Fruit fly (Drosophila melanogaster) S2 (cell line): Measurements from ENCODE around the gene RhoGEF3.

Experiments
- CG8478 ChIP-seq: fragments of >200 bp; optimal IDR thresholded peaks from 2 replicates; lab custom pipeline; 2018
- CTCF ChIP-seq, 2 experiments: fragments of >200 bp; optimal IDR thresholded peaks; 2 replicates each; lab custom pipeline; 2018

DNA sequence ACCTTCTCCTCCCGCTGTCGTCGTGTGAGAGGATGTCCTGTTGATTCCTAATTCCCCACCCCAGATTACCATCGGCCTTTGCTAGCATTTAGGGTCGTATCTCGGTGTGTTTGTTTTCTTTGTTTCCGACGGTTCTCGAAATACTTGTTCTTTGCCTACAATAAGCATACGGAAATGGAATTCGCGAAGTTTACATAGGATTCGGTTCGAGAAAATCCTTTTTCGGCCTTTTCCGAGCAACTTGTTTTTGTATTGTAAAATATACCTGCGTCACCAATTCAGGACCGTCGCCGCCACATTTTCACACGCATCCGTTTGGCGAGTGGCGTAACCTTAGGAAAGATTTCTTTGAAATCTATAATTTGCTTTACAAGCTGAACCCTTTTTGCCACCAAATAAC lies 21.2 kb downstream of the RhoGEF3 start:
- TF ChIP-seq CG8478 (lab: Kevin White, UChicago): no peak
- no peak for TF ChIP-seq CTCF (optimal IDR thresholded peaks at IDR 0.05; lab: Kevin White, UChicago)
